Worm (Caenorhabditis elegans): ENCODE results near the gene arrd-4.

arrd-4 gene

ce11 chrII:9831033-9831432 lies 7.1 kb downstream of the arrd-4 start, which contains the start of gene ZK938.12:
Gene ZK938.12, plus strand, starts transcription at chrII:9831333.
- TF ChIP-seq C38D4.7 (GFP tag; optimal IDR thresholded peaks at IDR 0.05): no peak
- no peak for TF ChIP-seq ceh-45 (GFP tag; IDR thresholded peaks at IDR 0.05)
- TF ChIP-seq ceh-30 (tag; optimal IDR thresholded peaks at IDR 0.05): no peak
- no peak for TF ChIP-seq ceh-22 (tag; optimal IDR thresholded peaks at IDR 0.05)
- no peak for TF ChIP-seq pqm-1 (tag; optimal IDR thresholded peaks at IDR 0.05)
- no peak for TF ChIP-seq C08G9.2 (tag; optimal IDR thresholded peaks at IDR 0.05)
- TF ChIP-seq elt-4 (tag; optimal IDR thresholded peaks at IDR 0.05): no peak
- no peak for TF ChIP-seq unc-86 (tag; optimal IDR thresholded peaks at IDR 0.05)
- TF ChIP-seq fkh-6 (tag; optimal IDR thresholded peaks at IDR 0.05): no peak
- no peak for TF ChIP-seq ets-4 (tag; optimal IDR thresholded peaks at IDR 0.05)
- TF ChIP-seq fkh-10 (GFP tag; optimal IDR thresholded peaks at IDR 0.05): no peak
- no peak for TF ChIP-seq lim-6 (tag; optimal IDR thresholded peaks at IDR 0.05)
- no peak for TF ChIP-seq ceh-14 (tag; optimal IDR thresholded peaks at IDR 0.05)

ce11 chrII:9829108-9829507 lies 9.0 kb downstream of the arrd-4 start, which contains the start of gene ZK938.1:
Gene ZK938.1, plus strand, starts transcription at chrII:9829408.
- TF ChIP-seq ceh-14 (tag; optimal IDR thresholded peaks at IDR 0.05) (no peak), nhr-232 (tag; optimal IDR thresholded peaks at IDR 0.05) (no peak), nhr-11 (tag; optimal IDR thresholded peaks at IDR 0.05) (no peak), ceh-18 (tag; optimal IDR thresholded peaks at IDR 0.05) (no peak), ceh-19 (GFP tag; optimal IDR thresholded peaks at IDR 0.05) (no peak), ahr-1 (tag; optimal IDR thresholded peaks at IDR 0.05) (no peak), mec-3 (tag; optimal IDR thresholded peaks at IDR 0.05; ENCODE audit: borderline replicate concordance) (no peak), tbx-7 (tag; optimal IDR thresholded peaks at IDR 0.05) (no peak), elt-2 (tag; optimal IDR thresholded peaks at IDR 0.05) (no peak), fax-1 (tag; optimal IDR thresholded peaks at IDR 0.05) (no peak), sox-2 (GFP tag; IDR thresholded peaks at IDR 0.05) (no peak), dmd-4 (tag; optimal IDR thresholded peaks at IDR 0.05; ENCODE audit: borderline replicate concordance) (no peak), ttx-3 (tag; optimal IDR thresholded peaks at IDR 0.05) (no peak), unc-55 (GFP tag; optimal IDR thresholded peaks at IDR 0.05) (no peak), ceh-9 (tag; optimal IDR thresholded peaks at IDR 0.05) (no peak), pqm-1 (tag; optimal IDR thresholded peaks at IDR 0.05) (no peak), K02D7.2 (tag; optimal IDR thresholded peaks at IDR 0.05) (no peak), eyg-1 (tag; optimal IDR thresholded peaks at IDR 0.05) (no peak)

ce11 chrII:9828502-9828901 lies 9.6 kb downstream of the arrd-4 start:
- TF ChIP-seq fkh-6 (tag; optimal IDR thresholded peaks at IDR 0.05) (no peak), ceh-22 (tag; optimal IDR thresholded peaks at IDR 0.05) (no peak), unc-86 (tag; optimal IDR thresholded peaks at IDR 0.05) (no peak), ztf-16 (tag; optimal IDR thresholded peaks at IDR 0.05) (no peak), K09A11.1 (tag; optimal IDR thresholded peaks at IDR 0.05; ENCODE audit: insufficient read depth) (no peak), gmeb-2 (tag; optimal IDR thresholded peaks at IDR 0.05) (no peak), ceh-34 (tag; optimal IDR thresholded peaks at IDR 0.05) (peak; percentile 69)

ce11 chrII:9827852-9828251 lies 10.3 kb downstream of the arrd-4 start, which contains the start of gene eyg-1:
Gene eyg-1, minus strand, starts transcription at chrII:9827952.
- no peak for TF ChIP-seq pha-2 (tag; optimal IDR thresholded peaks at IDR 0.05)
- no peak for TF ChIP-seq zip-5 (tag; optimal IDR thresholded peaks at IDR 0.05)
- TF ChIP-seq hlh-6 (tag; optimal IDR thresholded peaks at IDR 0.05): no peak
- no peak for TF ChIP-seq F13H6.1 (tag; optimal IDR thresholded peaks at IDR 0.05)
- no peak for TF ChIP-seq unc-86 (tag; optimal IDR thresholded peaks at IDR 0.05)
- TF ChIP-seq Y22D7AL.16 (tag; optimal IDR thresholded peaks at IDR 0.05): no peak
- no peak for TF ChIP-seq sox-4 (tag; optimal IDR thresholded peaks at IDR 0.05)
- no peak for TF ChIP-seq ama-1 (optimal IDR thresholded peaks at IDR 0.05)
- no peak for TF ChIP-seq hlh-15 (tag; optimal IDR thresholded peaks at IDR 0.05)
- TF ChIP-seq fkh-6 (tag; optimal IDR thresholded peaks at IDR 0.05): no peak
- TF ChIP-seq ceh-2 (tag; optimal IDR thresholded peaks at IDR 0.05): no peak
- TF ChIP-seq ceh-48 (tag; optimal IDR thresholded peaks at IDR 0.05): no peak
- no peak for TF ChIP-seq ttx-3 (tag; optimal IDR thresholded peaks at IDR 0.05)
- no peak for TF ChIP-seq C38D4.7 (GFP tag; optimal IDR thresholded peaks at IDR 0.05)
- TF ChIP-seq nfya-1 (tag; optimal IDR thresholded peaks at IDR 0.05): no peak
- TF ChIP-seq ceh-45 (GFP tag; IDR thresholded peaks at IDR 0.05): no peak

All from whole organism, late embryonic.